Fruit fly (Drosophila melanogaster) S2 (cell line): Measurements from ENCODE around the gene Cyt-c-d.

ENCODE experiments used
- CG8478 ChIP-seq: fragments of >200 bp; optimal IDR thresholded peaks from 2 replicates; lab custom pipeline; 2018
- CTCF ChIP-seq, 2 experiments: fragments of >200 bp; optimal IDR thresholded peaks; 2 replicates each; lab custom pipeline; 2018

dm6 chr2L:16731799-16732198 lies 16.1 kb downstream of the Cyt-c-d start, which contains the start of gene Prosbeta4:
- TF ChIP-seq CTCF (optimal IDR thresholded peaks at IDR 0.05; lab: Kevin White, UChicago) (no peak), CG8478 (lab: Kevin White, UChicago) (no peak)
